Worm (Caenorhabditis elegans) whole organism, L1 larva: Measurements from ENCODE around the gene frm-10.
A peak's percentile ranks its signal among the peaks of the same experiment; 100 is the strongest.

Experiments
- C34B4.2 ChIP-seq: sonication (generic microtip); optimal IDR thresholded peaks from 2 replicates; lab custom pipeline; 2017; ENCODE audit warnings: mild to moderate bottlenecking, missing genetic modification characterization, missing compliant biosample characterization
- aha-1 ChIP-seq: fragments of 150-350 bp; optimal IDR thresholded peaks from 2 replicates; lab custom pipeline; 2014; ENCODE audit warnings: missing biosample characterization, missing genetic modification characterization
- aly-2 ChIP-seq: fragments of 150-350 bp; optimal IDR thresholded peaks from 2 replicates; lab custom pipeline; 2014; ENCODE audit warnings: missing biosample characterization, missing genetic modification characterization
- ama-1 ChIP-seq: fragments of 150-350 bp; optimal IDR thresholded peaks from 2 replicates; lab custom pipeline; 2014
- blmp-1 ChIP-seq: fragments of 150-350 bp; optimal IDR thresholded peaks from 2 replicates; lab custom pipeline; 2014; ENCODE audit warnings: missing biosample characterization, missing genetic modification characterization
- ceh-63 ChIP-seq: fragments of 200-800 bp; sonication (Bioruptor generic); optimal IDR thresholded peaks from 2 replicates; lab custom pipeline; 2018; ENCODE audit warnings: mild to moderate bottlenecking, missing genetic modification characterization, missing compliant biosample characterization
- ceh-8 ChIP-seq: fragments of 200-800 bp; sonication (Bioruptor generic); optimal IDR thresholded peaks from 2 replicates; lab custom pipeline; 2018; ENCODE audit warnings: mild to moderate bottlenecking, missing genetic modification characterization, moderate library complexity, missing compliant biosample characterization
- ceh-82 ChIP-seq, 3 experiments: fragments of 150-350 bp in 1 of 3; sonication (generic microtip) in 2 of 3; optimal IDR thresholded peaks; 2 replicates each; lab custom pipeline; 2014 to 2017; ENCODE audit warnings: missing biosample characterization in 3 of 3, missing genetic modification characterization in 3 of 3
- ceh-88 ChIP-seq: fragments of 200-800 bp; sonication (Bioruptor generic); IDR thresholded peaks from 2 replicates; pipeline ENCODE4 v1.3.6; 2022; ENCODE audit warnings: missing genetic modification characterization, missing compliant biosample characterization
- dpl-1 ChIP-seq, 3 experiments: fragments of 150-350 bp in 2 of 3; sonication (generic microtip) in 1 of 3; optimal IDR thresholded peaks; 2 replicates each; lab custom pipeline; 2014 to 2017; ENCODE audit warnings: missing biosample characterization in 3 of 3, missing genetic modification characterization in 3 of 3, missing genetic modification reagents in 3 of 3
- efl-1 ChIP-seq, 4 experiments: fragments of 150-350 bp; optimal IDR thresholded peaks in 3 of 4; peaks in 1 of 4; 1 replicate in 1 of 4; 2 replicates in 3 of 4; lab custom pipeline; 2014; ENCODE audit warnings: missing biosample characterization in 2 of 4, missing genetic modification characterization in 2 of 4, missing genetic modification reagents in 2 of 4
- efl-3 ChIP-seq: fragments of 200-800 bp; sonication (Bioruptor generic); optimal IDR thresholded peaks from 2 replicates; lab custom pipeline; 2018; ENCODE audit warnings: mild to moderate bottlenecking, missing genetic modification characterization, missing compliant biosample characterization
- egl-13 ChIP-seq: sonication (generic microtip); optimal IDR thresholded peaks from 2 replicates; lab custom pipeline; 2016; ENCODE audit warnings: missing genotype, missing genetic modification reagents, missing genetic modification characterization, missing compliant biosample characterization
- egl-27 ChIP-seq, 2 experiments: fragments of 150-350 bp in 1 of 2; sonication (generic microtip); optimal IDR thresholded peaks; 3 replicates each; lab custom pipeline; 2017 to 2018; ENCODE audit warnings: missing biosample characterization in 2 of 2, missing genetic modification characterization in 2 of 2, missing genetic modification reagents in 2 of 2
- elt-2 ChIP-seq: sonication (generic microtip); optimal IDR thresholded peaks from 2 replicates; lab custom pipeline; 2016; ENCODE audit warnings: missing genetic modification characterization, mild to moderate bottlenecking, inconsistent platforms, missing compliant biosample characterization, missing genetic modification reagents
- elt-3 ChIP-seq, 6 experiments: fragments of 150-350 bp in 1 of 6; sonication (generic microtip); optimal IDR thresholded peaks; 2 replicates each; lab custom pipeline; 2017 to 2018; ENCODE audit warnings: missing biosample characterization in 6 of 6, missing genetic modification characterization in 6 of 6, inconsistent platforms in 1 of 6
- ets-5 ChIP-seq: fragments of 200-800 bp; sonication (Bioruptor generic); IDR thresholded peaks from 2 replicates; pipeline ENCODE4 v1.3.6; 2022; ENCODE audit warnings: missing genetic modification characterization, missing compliant biosample characterization
- fkh-10 ChIP-seq: sonication (generic microtip); optimal IDR thresholded peaks from 2 replicates; lab custom pipeline; 2017; ENCODE audit warnings: missing biosample characterization, missing genetic modification reagents, missing genetic modification characterization
- fos-1 ChIP-seq: fragments of 150-350 bp; optimal IDR thresholded peaks from 2 replicates; lab custom pipeline; 2014; ENCODE audit warnings: missing biosample characterization, missing genetic modification characterization
- hlh-17 ChIP-seq: fragments of 200-800 bp; sonication (Bioruptor generic); optimal IDR thresholded peaks from 2 replicates; lab custom pipeline; 2018; ENCODE audit warnings: missing genetic modification characterization, mild to moderate bottlenecking, missing compliant biosample characterization, moderate library complexity, borderline replicate concordance
- irx-1 ChIP-seq: sonication (generic microtip); optimal IDR thresholded peaks from 2 replicates; lab custom pipeline; 2016; ENCODE audit warnings: missing genetic modification characterization, missing compliant biosample characterization
- isw-1 ChIP-seq: fragments of 200-800 bp; sonication (Bioruptor generic); IDR thresholded peaks from 2 replicates; pipeline ENCODE4 v1.3.6; 2022; ENCODE audit warnings: missing genetic modification characterization, missing compliant biosample characterization
- lin-14 ChIP-seq: fragments of 200-800 bp; sonication (Bioruptor generic); optimal IDR thresholded peaks from 2 replicates; lab custom pipeline; 2018; ENCODE audit warnings: mild to moderate bottlenecking, missing genetic modification characterization, moderate library complexity, missing compliant biosample characterization
- lin-39 ChIP-seq: fragments of 150-350 bp; optimal IDR thresholded peaks from 2 replicates; lab custom pipeline; 2014; ENCODE audit warnings: missing biosample characterization, missing genetic modification reagents, missing genetic modification characterization
- lir-3 ChIP-seq: sonication (generic microtip); optimal IDR thresholded peaks from 2 replicates; lab custom pipeline; 2016; ENCODE audit warnings: mild to moderate bottlenecking, missing genetic modification characterization, moderate library complexity, missing compliant biosample characterization; ENCODE audit not compliant: poor library complexity
- lsy-2 ChIP-seq, 2 experiments: fragments of 150-350 bp; optimal IDR thresholded peaks; 2 replicates each; lab custom pipeline; 2014; ENCODE audit warnings: missing biosample characterization in 2 of 2, missing genetic modification characterization in 2 of 2
- mef-2 ChIP-seq: fragments of 150-350 bp; optimal IDR thresholded peaks from 2 replicates; lab custom pipeline; 2014; ENCODE audit warnings: missing biosample characterization, missing genetic modification characterization
- mep-1 ChIP-seq: fragments of 150-350 bp; optimal IDR thresholded peaks from 2 replicates; lab custom pipeline; 2014; ENCODE audit warnings: missing biosample characterization, missing genetic modification characterization
- nhr-11 ChIP-seq: fragments of 150-350 bp; optimal IDR thresholded peaks from 2 replicates; lab custom pipeline; 2014; ENCODE audit warnings: missing biosample characterization, missing genetic modification characterization
- nhr-12 ChIP-seq: sonication (generic microtip); optimal IDR thresholded peaks from 2 replicates; lab custom pipeline; 2017; ENCODE audit warnings: missing biosample characterization, missing genetic modification characterization
- nhr-19 ChIP-seq: fragments of 200-800 bp; sonication (Bioruptor generic); conservative IDR thresholded peaks from 2 replicates; pipeline ENCODE4 v1.3.6; 2022; ENCODE audit warnings: missing genetic modification characterization, missing compliant biosample characterization
- nhr-71 ChIP-seq: sonication (generic microtip); optimal IDR thresholded peaks from 2 replicates; lab custom pipeline; 2016; ENCODE audit warnings: mild to moderate bottlenecking, missing genetic modification characterization, moderate library complexity, missing compliant biosample characterization
- nhr-84 ChIP-seq: sonication (generic microtip); optimal IDR thresholded peaks from 2 replicates; lab custom pipeline; 2017; ENCODE audit warnings: missing biosample characterization, missing genetic modification characterization
- nhr-85 ChIP-seq: sonication (generic microtip); peaks from one replicate; lab custom pipeline; 2016; ENCODE audit warnings: missing genetic modification characterization, inconsistent platforms, missing compliant biosample characterization
- pax-3 ChIP-seq: fragments of 200-800 bp; sonication (Bioruptor generic); optimal IDR thresholded peaks from 2 replicates; lab custom pipeline; 2018; ENCODE audit warnings: mild to moderate bottlenecking, missing genetic modification characterization, moderate library complexity, missing compliant biosample characterization
- rnt-1 ChIP-seq: sonication (generic microtip); optimal IDR thresholded peaks from 2 replicates; lab custom pipeline; 2016; ENCODE audit warnings: mild to moderate bottlenecking, missing genetic modification characterization, moderate library complexity, missing compliant biosample characterization
- skn-1 ChIP-seq: fragments of 150-350 bp; optimal IDR thresholded peaks from 2 replicates; lab custom pipeline; 2014; ENCODE audit warnings: missing biosample characterization, missing genetic modification characterization
- snu-23 ChIP-seq: sonication (generic microtip); optimal IDR thresholded peaks from 2 replicates; lab custom pipeline; 2016; ENCODE audit warnings: missing genetic modification characterization, missing compliant biosample characterization
- sptf-1 ChIP-seq: fragments of 150-350 bp; optimal IDR thresholded peaks from 2 replicates; lab custom pipeline; 2014; ENCODE audit warnings: missing biosample characterization, missing genetic modification characterization
- unc-62 ChIP-seq: fragments of 150-350 bp; optimal IDR thresholded peaks from 2 replicates; lab custom pipeline; 2014; ENCODE audit warnings: missing biosample characterization, missing genetic modification reagents, missing genetic modification characterization
- unc-86 ChIP-seq: sonication (generic microtip); optimal IDR thresholded peaks from 2 replicates; lab custom pipeline; 2016; ENCODE audit warnings: missing genetic modification characterization, missing compliant biosample characterization
- vab-15 ChIP-seq: sonication (generic microtip); optimal IDR thresholded peaks from 2 replicates; lab custom pipeline; 2017; ENCODE audit warnings: missing genotype, mild to moderate bottlenecking, missing genetic modification characterization, missing compliant biosample characterization
- zag-1 ChIP-seq: fragments of 150-350 bp; optimal IDR thresholded peaks from 2 replicates; lab custom pipeline; 2014; ENCODE audit warnings: missing biosample characterization, missing genetic modification characterization
- zip-4 ChIP-seq: fragments of 200-800 bp; sonication (Bioruptor generic); optimal IDR thresholded peaks from 2 replicates; lab custom pipeline; 2018; ENCODE audit warnings: mild to moderate bottlenecking, missing genetic modification characterization, moderate library complexity, missing compliant biosample characterization
- ztf-11 ChIP-seq, 2 experiments: sonication (generic microtip); optimal IDR thresholded peaks; 2 replicates each; lab custom pipeline; 2016 to 2017; ENCODE audit warnings: missing genetic modification characterization in 2 of 2, missing biosample characterization in 1 of 2, missing compliant biosample characterization in 1 of 2

Gene frm-10

ce11 chrV:13459323-13459722, 3.7 kb upstream of the frm-10 start, which contains the start of gene bath-39 (continued):
- TF ChIP-seq aha-1 (tag; lab: Kevin White, UChicago) (no peak), hlh-17 (no peak), fkh-10 (GFP tag; lab: Kevin White, UChicago) (no peak), mep-1 (no peak), egl-13 (tag; lab: Kevin White, UChicago) (no peak), ets-5 (GFP tag; lab: Robert Waterston, UW) (no peak), egl-27 (tag; optimal IDR thresholded peaks at IDR 0.05; lab: Kevin White, UChicago) (no peak), ceh-8 (GFP tag; lab: Kevin White, UChicago) (no peak), lin-39 (no peak), nhr-11 (no peak), rnt-1 (tag; lab: Kevin White, UChicago) (peak; percentile 32), zag-1 (no peak), zip-4 (GFP tag; lab: Kevin White, UChicago) (no peak), mef-2 (no peak), vab-15 (no peak), aly-2 (tag; lab: Kevin White, UChicago) (no peak), pax-3 (no peak)

ce11 chrV:13464123-13464522, 1.1 kb downstream of the frm-10 start:
- TF ChIP-seq nhr-85 (peak; percentile 67), nhr-19 (GFP tag; lab: Robert Waterston, UW) (no peak), efl-3 (GFP tag; lab: Kevin White, UChicago) (no peak), hlh-17 (no peak), rnt-1 (tag; lab: Kevin White, UChicago) (peak; percentile 1), blmp-1 (tag; lab: Kevin White, UChicago) (peak; percentile 35), lin-14 (GFP tag; lab: Kevin White, UChicago) (peak; percentile 65), nhr-71 (tag; lab: Kevin White, UChicago) (peak; percentile 20), skn-1 (tag; lab: Kevin White, UChicago) (peak; percentile 73), irx-1 (tag; lab: Kevin White, UChicago) (no peak), elt-2 (tag; lab: Kevin White, UChicago) (no peak), dpl-1 (GFP tag; optimal IDR thresholded peaks at IDR 0.05; lab: Kevin White, UChicago) (peak in 1 of 3 experiments; percentile 1), lsy-2 (tag; optimal IDR thresholded peaks at IDR 0.05; lab: Kevin White, UChicago) (peak in 1 of 2 experiments; percentile 8), snu-23 (peak; percentile 4), ets-5 (GFP tag; lab: Robert Waterston, UW) (no peak), elt-3 (tag; optimal IDR thresholded peaks at IDR 0.05; lab: Kevin White, UChicago) (peak in 1 of 6 experiments; percentile 1), egl-13 (tag; lab: Kevin White, UChicago) (no peak), zag-1 (no peak)

- TF ChIP-seq efl-1 (optimal IDR thresholded peaks at IDR 0.05; lab: Kevin White, UChicago) (peak; percentile 80 to 83), efl-1 (GFP tag; optimal IDR thresholded peaks at IDR 0.05 in 1 of 2; lab: Kevin White, UChicago) (peak; percentile 77 to 97), lin-14 (GFP tag; lab: Kevin White, UChicago) (peak; percentile 87), efl-3 (GFP tag; lab: Kevin White, UChicago) (peak; percentile 88), ceh-8 (GFP tag; lab: Kevin White, UChicago) (peak; percentile 93), ceh-63 (GFP tag; lab: Kevin White, UChicago) (peak; percentile 94), nhr-84 (no peak), nhr-71 (tag; lab: Kevin White, UChicago) (peak; percentile 96), isw-1 (GFP tag; lab: Robert Waterston, UW) (peak; percentile 83), lsy-2 (tag; optimal IDR thresholded peaks at IDR 0.05; lab: Kevin White, UChicago) (peak; percentile 79 to 87), ceh-82 (tag; optimal IDR thresholded peaks at IDR 0.05; lab: Kevin White, UChicago) (peak; percentile 78 to 93 (median 80)), ztf-11 (tag; optimal IDR thresholded peaks at IDR 0.05; lab: Kevin White, UChicago) (peak in 1 of 2 experiments; percentile 99), unc-86 (tag; lab: Kevin White, UChicago) (peak; percentile 88), mep-1 (peak; percentile 89), nhr-12 (tag; lab: Kevin White, UChicago) (no peak), nhr-11 (peak; percentile 39), C34B4.2 (peak; percentile 75), pax-3 (peak; percentile 100), ceh-88 (GFP tag; lab: Robert Waterston, UW) (peak; percentile 74), unc-62 (GFP tag; lab: Kevin White, UChicago) (no peak), lir-3 (tag; lab: Kevin White, UChicago) (peak; percentile 99), vab-15 (peak; percentile 94), elt-3 (tag; optimal IDR thresholded peaks at IDR 0.05; lab: Kevin White, UChicago) (peak in 3 of 6 experiments; percentile 15 to 77 (median 54)), fos-1 (tag; lab: Kevin White, UChicago) (peak; percentile 72), ama-1 (lab: Kevin White, UChicago) (no peak), zip-4 (GFP tag; lab: Kevin White, UChicago) (peak; percentile 71), zag-1 (no peak), aha-1 (tag; lab: Kevin White, UChicago) (no peak), blmp-1 (tag; lab: Kevin White, UChicago) (peak; percentile 60), sptf-1 (tag; lab: Kevin White, UChicago) (no peak)
Observed at ce11 chrV:13468190-13468765, 5.3 kb downstream of the frm-10 start, which contains the start of the genes F25H9.6 and F25H9.7. TSS of gene F25H9.6 (minus strand) at chrV:13468361. TSS of gene F25H9.7 (plus strand) at chrV:13468376.
